Worm (Caenorhabditis elegans) whole organism, young adult: ENCODE measurements around the gene C32H11.3.

Experiments
- attf-5 ChIP-seq: fragments of 200-800 bp; sonication (Bioruptor generic); optimal IDR thresholded peaks from 2 replicates; lab custom pipeline; 2018; ENCODE audit warnings: mild to moderate bottlenecking, missing genetic modification characterization, missing compliant biosample characterization
- chd-7 ChIP-seq: sonication (generic microtip); optimal IDR thresholded peaks from 2 replicates; lab custom pipeline; 2016; ENCODE audit warnings: mild to moderate bottlenecking, missing genetic modification characterization, moderate library complexity, missing compliant biosample characterization
- fkh-3 ChIP-seq: sonication (generic microtip); optimal IDR thresholded peaks from 2 replicates; lab custom pipeline; 2016; ENCODE audit warnings: mild to moderate bottlenecking, missing genetic modification characterization, missing compliant biosample characterization
- lin-40 ChIP-seq: sonication (generic microtip); optimal IDR thresholded peaks from 2 replicates; lab custom pipeline; 2016; ENCODE audit warnings: missing genetic modification characterization, mild to moderate bottlenecking, missing compliant biosample characterization, missing genotype, missing genetic modification reagents
- rpc-1 ChIP-seq, 2 experiments: fragments of 150-350 bp in 1 of 2; sonication (generic microtip) in 1 of 2; optimal IDR thresholded peaks; 2 replicates each; lab custom pipeline; 2014 to 2018; ENCODE audit warnings: missing biosample characterization in 1 of 2, missing genetic modification characterization in 1 of 2, missing genetic modification reagents in 1 of 2, missing genotype in 1 of 2
- sea-2 ChIP-seq: fragments of 200-800 bp; sonication (Bioruptor generic); IDR thresholded peaks from 2 replicates; pipeline ENCODE4 v1.3.6; 2022; ENCODE audit warnings: missing genetic modification characterization, missing compliant biosample characterization
- snpc-4 ChIP-seq, 5 experiments: fragments of 150-350 bp in 1 of 5; sonication (generic microtip) in 4 of 5; optimal IDR thresholded peaks; 2 replicates each; lab custom pipeline; 2014 to 2018; ENCODE audit warnings: missing genetic modification characterization in 5 of 5, missing biosample characterization in 3 of 5, antibody characterized with exemption in 2 of 5, mild to moderate bottlenecking in 2 of 5, missing compliant biosample characterization in 2 of 5, missing genotype in 2 of 5, moderate library complexity in 2 of 5, missing genetic modification reagents in 1 of 5
- unc-130 ChIP-seq: sonication (generic microtip); optimal IDR thresholded peaks from 2 replicates; lab custom pipeline; 2016; ENCODE audit warnings: missing genetic modification reagents, missing genetic modification characterization, missing compliant biosample characterization
- unc-62 ChIP-seq: fragments of 150-350 bp; optimal IDR thresholded peaks from 2 replicates; lab custom pipeline; 2014; ENCODE audit warnings: missing biosample characterization, missing genetic modification reagents, missing genetic modification characterization

- TF ChIP-seq unc-130 (GFP tag; lab: Kevin White, UChicago) (no peak), unc-62 (no peak), attf-5 (no peak), chd-7 (tag; lab: Kevin White, UChicago) (no peak), fkh-3 (tag; lab: Kevin White, UChicago) (no peak), rpc-1 (optimal IDR thresholded peaks at IDR 0.05; lab: Kevin White, UChicago) (no peak), rpc-1 (tag; optimal IDR thresholded peaks at IDR 0.05; lab: Kevin White, UChicago) (no peak), sea-2 (GFP tag; lab: Robert Waterston, UW) (no peak), lin-40 (tag; lab: Kevin White, UChicago) (no peak), snpc-4 (GFP tag; optimal IDR thresholded peaks at IDR 0.05; lab: Kevin White, UChicago) (no peak), snpc-4 (tag; optimal IDR thresholded peaks at IDR 0.05; lab: Kevin White, UChicago) (no peak)
Measured at ce11 chrIV:12894996-12895395, 23.4 kb upstream of the C32H11.3 start, which contains the start of gene K08D8.11.
